Fruit fly (Drosophila melanogaster) whole organism, embryonic: ENCODE data around the gene CG1213.

Experiments
- BtbVII ChIP-seq: fragments of 200-800 bp; sonication (Bioruptor generic); optimal IDR thresholded peaks from 3 replicates; lab custom pipeline; 2017; ENCODE audit warnings: missing biosample characterization, mild to moderate bottlenecking, missing genetic modification characterization
- CG10366 ChIP-seq: fragments of 200-800 bp; sonication (Bioruptor generic); IDR thresholded peaks from 2 replicates; pipeline ENCODE4 v1.3.6; 2022; ENCODE audit warnings: missing biosample characterization, missing genetic modification characterization
- CG11093 ChIP-seq: fragments of 200-800 bp; sonication (Bioruptor generic); IDR thresholded peaks from 3 replicates; pipeline ENCODE4 v1.3.6; 2022; ENCODE audit warnings: missing biosample characterization, missing genetic modification characterization
- CG11504 ChIP-seq: fragments of 200-800 bp; sonication (Bioruptor generic); optimal IDR thresholded peaks from 3 replicates; lab custom pipeline; 2019; ENCODE audit warnings: missing biosample characterization, mild to moderate bottlenecking, missing genetic modification characterization, moderate library complexity
- CG12236 ChIP-seq: fragments of 200-800 bp; sonication (Bioruptor generic); optimal IDR thresholded peaks from 2 replicates; lab custom pipeline; 2016; ENCODE audit warnings: missing biosample characterization, missing genetic modification characterization
- CG13123 ChIP-seq: fragments of 200-800 bp; sonication (Bioruptor generic); optimal IDR thresholded peaks from 2 replicates; lab custom pipeline; 2016; ENCODE audit warnings: missing biosample characterization, missing genetic modification characterization
- CG13775 ChIP-seq: fragments of 200-800 bp; sonication (Bioruptor generic); optimal IDR thresholded peaks from 3 replicates; lab custom pipeline; 2017; ENCODE audit warnings: missing biosample characterization, mild to moderate bottlenecking, missing genetic modification characterization
- CG1529 ChIP-seq: fragments of 200-800 bp; sonication (Bioruptor generic); optimal IDR thresholded peaks from 3 replicates; lab custom pipeline; 2018; ENCODE audit warnings: missing biosample characterization, missing genetic modification characterization
- CG1792 ChIP-seq: fragments of 200-800 bp; sonication (Bioruptor generic); optimal IDR thresholded peaks from 2 replicates; lab custom pipeline; 2016; ENCODE audit warnings: missing biosample characterization, missing genetic modification characterization
- CG18619 ChIP-seq: fragments of 200-800 bp; sonication (Bioruptor generic); optimal IDR thresholded peaks from 3 replicates; lab custom pipeline; 2017; ENCODE audit warnings: missing biosample characterization, mild to moderate bottlenecking, missing genetic modification characterization
- CG18764 ChIP-seq: fragments of 200-800 bp; sonication (Bioruptor generic); optimal IDR thresholded peaks from 3 replicates; lab custom pipeline; 2016; ENCODE audit warnings: missing biosample characterization, missing genetic modification characterization
- CG30403 ChIP-seq: fragments of 200-800 bp; sonication (Bioruptor generic); optimal IDR thresholded peaks from 3 replicates; lab custom pipeline; 2016; ENCODE audit warnings: missing biosample characterization, missing genetic modification characterization
- CG31224 ChIP-seq: fragments of 200-800 bp; sonication (Bioruptor generic); IDR thresholded peaks from 2 replicates; pipeline ENCODE4 v1.3.6; 2022; ENCODE audit warnings: missing biosample characterization, missing genetic modification characterization
- CG43689 ChIP-seq: fragments of 200-800 bp; sonication (Bioruptor generic); IDR thresholded peaks from 2 replicates; pipeline ENCODE4 v1.3.6; 2022; ENCODE audit warnings: missing biosample characterization, missing genetic modification characterization
- CG5953 ChIP-seq: fragments of 200-800 bp; sonication (Bioruptor generic); IDR thresholded peaks from 2 replicates; pipeline ENCODE4 v1.3.6; 2022; ENCODE audit warnings: missing biosample characterization, missing genetic modification characterization
- CG6175 ChIP-seq: fragments of 200-800 bp; sonication (Bioruptor generic); IDR thresholded peaks from 3 replicates; pipeline ENCODE4 v1.3.6; 2022; ENCODE audit warnings: missing biosample characterization, missing genetic modification characterization
- CG7357 ChIP-seq: fragments of 200-800 bp; sonication (Bioruptor generic); IDR thresholded peaks from 3 replicates; pipeline ENCODE4 v1.3.6; 2022; ENCODE audit warnings: missing biosample characterization, missing genetic modification characterization
- CG7963 ChIP-seq: fragments of 200-800 bp; sonication (Bioruptor generic); IDR thresholded peaks from 3 replicates; pipeline ENCODE4 v1.3.6; 2022; ENCODE audit warnings: missing biosample characterization, missing genetic modification characterization; ENCODE audit not compliant: partially characterized antibody
- CG8765 ChIP-seq: fragments of 200-800 bp; sonication (Bioruptor generic); IDR thresholded peaks from 2 replicates; pipeline ENCODE4 v1.3.6; 2022; ENCODE audit warnings: missing biosample characterization, missing genetic modification characterization
- CG8924 ChIP-seq: fragments of 200-800 bp; optimal IDR thresholded peaks from 3 replicates; lab custom pipeline; 2019; ENCODE audit warnings: missing biosample characterization, mild to moderate bottlenecking, missing genetic modification characterization, moderate library complexity
- CoRest ChIP-seq: fragments of 200-800 bp; sonication (Bioruptor generic); optimal IDR thresholded peaks from 3 replicates; lab custom pipeline; 2018; ENCODE audit warnings: missing biosample characterization, mild to moderate bottlenecking, missing genetic modification characterization, moderate library complexity
- D19B ChIP-seq: fragments of 200-800 bp; sonication (Bioruptor generic); optimal IDR thresholded peaks from 2 replicates; lab custom pipeline; 2017; ENCODE audit warnings: missing biosample characterization, mild to moderate bottlenecking, missing genetic modification characterization
- E2f2 ChIP-seq: fragments of 200-800 bp; sonication (Bioruptor generic); IDR thresholded peaks from 2 replicates; pipeline ENCODE4 v1.3.6; 2022; ENCODE audit warnings: missing biosample characterization, missing genetic modification characterization
- Eip74EF ChIP-seq, 2 experiments: fragments of 200-800 bp in 1 of 2; fragments of >200 bp in 1 of 2; sonication (Bioruptor generic) in 1 of 2; optimal IDR thresholded peaks; 2 replicates each; lab custom pipeline; 2017 to 2019; ENCODE audit warnings: missing biosample characterization in 2 of 2, missing genetic modification characterization in 2 of 2, mild to moderate bottlenecking in 1 of 2, moderate library complexity in 1 of 2
- Elba2 ChIP-seq: fragments of 200-800 bp; sonication (Bioruptor generic); optimal IDR thresholded peaks from 3 replicates; lab custom pipeline; 2016; ENCODE audit warnings: missing biosample characterization, missing genetic modification characterization
- Hr39 ChIP-seq: fragments of >200 bp; optimal IDR thresholded peaks from 2 replicates; lab custom pipeline; 2017
- Kr ChIP-seq: fragments of 200-800 bp; sonication (Bioruptor generic); optimal IDR thresholded peaks from 2 replicates; lab custom pipeline; 2017; ENCODE audit warnings: missing biosample characterization, mild to moderate bottlenecking, missing genetic modification characterization
- Lhr ChIP-seq: fragments of 200-800 bp; sonication (Bioruptor generic); optimal IDR thresholded peaks from 3 replicates; lab custom pipeline; 2017; ENCODE audit warnings: mild to moderate bottlenecking, missing biosample characterization, missing genetic modification reagents, missing genetic modification characterization
- Mes4 ChIP-seq: fragments of 200-800 bp; sonication (Bioruptor generic); optimal IDR thresholded peaks from 2 replicates; lab custom pipeline; 2016; ENCODE audit warnings: missing biosample characterization, missing genetic modification characterization
- NfI ChIP-seq: fragments of 200-800 bp; sonication (Bioruptor generic); optimal IDR thresholded peaks from 3 replicates; lab custom pipeline; 2018; ENCODE audit warnings: missing biosample characterization, mild to moderate bottlenecking, missing genetic modification characterization, moderate library complexity
- ac ChIP-seq: fragments of 200-800 bp; sonication (Bioruptor generic); optimal IDR thresholded peaks from 3 replicates; lab custom pipeline; 2017; ENCODE audit warnings: missing biosample characterization, mild to moderate bottlenecking, missing genetic modification characterization
- aop ChIP-seq: fragments of 200-800 bp; sonication (Bioruptor generic); IDR thresholded peaks from 2 replicates; pipeline ENCODE4 v1.3.6; 2022; ENCODE audit warnings: missing biosample characterization, missing genetic modification characterization
- ap ChIP-seq: fragments of 200-800 bp; sonication (Bioruptor generic); IDR thresholded peaks from 2 replicates; pipeline ENCODE4 v1.3.6; 2022; ENCODE audit warnings: missing biosample characterization, missing genetic modification characterization
- chif ChIP-seq, 2 experiments: fragments of 200-800 bp; sonication (Bioruptor generic); optimal IDR thresholded peaks; 3 replicates each; lab custom pipeline; 2016; ENCODE audit warnings: missing biosample characterization in 2 of 2, missing genetic modification characterization in 2 of 2
- dmrt99B ChIP-seq: fragments of 200-800 bp; sonication (Bioruptor generic); optimal IDR thresholded peaks from 2 replicates; lab custom pipeline; 2018; ENCODE audit warnings: missing biosample characterization, mild to moderate bottlenecking, missing genetic modification characterization, moderate library complexity
- ewg ChIP-seq: fragments of 200-800 bp; sonication (Bioruptor generic); optimal IDR thresholded peaks from 3 replicates; lab custom pipeline; 2017; ENCODE audit warnings: mild to moderate bottlenecking, missing biosample characterization, missing genetic modification reagents, missing genetic modification characterization
- gsb ChIP-seq: fragments of 200-800 bp; sonication (Bioruptor generic); IDR thresholded peaks from 2 replicates; pipeline ENCODE4 v1.3.6; 2022; ENCODE audit warnings: missing biosample characterization, missing genetic modification characterization
- hkb ChIP-seq, 2 experiments: fragments of 200-800 bp in 1 of 2; fragments of >200 bp in 1 of 2; sonication (Bioruptor generic) in 1 of 2; IDR thresholded peaks in 1 of 2; optimal IDR thresholded peaks in 1 of 2; 2 replicates each; pipeline versions ENCODE4 v1.3.6 to Lab custom; 2017 to 2022; ENCODE audit warnings: missing biosample characterization in 1 of 2, missing genetic modification characterization in 1 of 2
- ind ChIP-seq: fragments of 200-800 bp; sonication (Bioruptor generic); optimal IDR thresholded peaks from 3 replicates; lab custom pipeline; 2016; ENCODE audit warnings: missing biosample characterization, missing genetic modification characterization
- insv ChIP-seq, 2 experiments: fragments of 200-800 bp; sonication (Bioruptor generic); optimal IDR thresholded peaks; 3 replicates each; lab custom pipeline; 2016 to 2018; ENCODE audit warnings: missing biosample characterization in 2 of 2, missing genetic modification characterization in 2 of 2
- jigr1 ChIP-seq: fragments of 200-800 bp; sonication (Bioruptor generic); IDR thresholded peaks from 3 replicates; pipeline ENCODE4 v1.3.6; 2022; ENCODE audit warnings: missing biosample characterization, missing genetic modification characterization
- jumu ChIP-seq: fragments of 200-800 bp; sonication (Bioruptor generic); optimal IDR thresholded peaks from 3 replicates; lab custom pipeline; 2016; ENCODE audit warnings: missing biosample characterization, missing genetic modification characterization
- ken ChIP-seq: fragments of 200-800 bp; sonication (Bioruptor generic); IDR thresholded peaks from 3 replicates; pipeline ENCODE4 v1.3.6; 2022; ENCODE audit warnings: missing biosample characterization, missing genetic modification characterization
- lab ChIP-seq: fragments of 200-800 bp; sonication (Bioruptor generic); optimal IDR thresholded peaks from 3 replicates; lab custom pipeline; 2017; ENCODE audit warnings: missing biosample characterization, missing genetic modification characterization, mild to moderate bottlenecking, moderate library complexity, missing genetic modification reagents
- nerfin-1 ChIP-seq: fragments of 200-800 bp; sonication (Bioruptor generic); optimal IDR thresholded peaks from 3 replicates; lab custom pipeline; 2019; ENCODE audit warnings: missing biosample characterization, mild to moderate bottlenecking, missing genetic modification characterization, moderate library complexity
- nom ChIP-seq: fragments of 200-800 bp; sonication (Bioruptor generic); optimal IDR thresholded peaks from 2 replicates; lab custom pipeline; 2017; ENCODE audit warnings: missing biosample characterization, missing genetic modification characterization, mild to moderate bottlenecking, moderate library complexity, missing genetic modification reagents
- pb ChIP-seq: fragments of 200-800 bp; sonication (Bioruptor generic); optimal IDR thresholded peaks from 3 replicates; lab custom pipeline; 2016; ENCODE audit warnings: missing biosample characterization, missing genetic modification characterization
- phol ChIP-seq: fragments of 200-800 bp; sonication (Bioruptor generic); optimal IDR thresholded peaks from 3 replicates; lab custom pipeline; 2018; ENCODE audit warnings: missing biosample characterization, mild to moderate bottlenecking, missing genetic modification characterization, moderate library complexity
- scrt ChIP-seq: fragments of 200-800 bp; sonication (Bioruptor generic); optimal IDR thresholded peaks from 2 replicates; lab custom pipeline; 2018; ENCODE audit warnings: missing biosample characterization, mild to moderate bottlenecking, missing genetic modification characterization, moderate library complexity
- slou ChIP-seq: fragments of 200-800 bp; sonication (Bioruptor generic); optimal IDR thresholded peaks from 3 replicates; lab custom pipeline; 2016; ENCODE audit warnings: missing biosample characterization, missing genetic modification characterization
- stwl ChIP-seq: fragments of 200-800 bp; sonication (Bioruptor generic); optimal IDR thresholded peaks from 3 replicates; lab custom pipeline; 2018; ENCODE audit warnings: missing biosample characterization, mild to moderate bottlenecking, missing genetic modification characterization, moderate library complexity

The CG1213 gene

DNA sequence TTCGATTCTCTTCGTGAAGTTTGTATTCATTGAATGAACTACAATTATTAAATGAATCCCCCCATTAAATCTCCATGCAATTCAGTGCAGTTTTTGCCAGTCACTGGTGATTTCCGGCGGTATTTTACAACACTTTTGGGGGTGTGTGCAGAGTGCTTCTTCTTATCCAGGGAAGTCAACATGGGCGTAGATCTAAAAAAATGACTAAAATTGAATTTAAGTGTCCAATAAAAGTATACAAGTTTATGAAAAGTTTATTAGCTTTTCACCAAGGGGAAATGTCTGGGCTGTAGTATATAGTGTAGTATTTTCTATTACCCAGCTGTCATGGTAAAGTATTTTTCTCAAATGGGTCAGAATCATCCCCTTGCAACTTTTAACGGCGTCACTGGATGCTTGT is 49.5 kb upstream of the CG1213 start, which contains the start of gene Hpf1 (continued):
- peak; percentile 97 for TF ChIP-seq CG1792
- peak; percentile 97 for TF ChIP-seq pb (GFP tag; lab: Kevin White, UChicago)
- peak; percentile 94 for TF ChIP-seq CG6175 (GFP tag; lab: Robert Waterston, UW)
- peak; percentile 98 for TF ChIP-seq dmrt99B (tag; lab: Kevin White, UChicago)
- TF ChIP-seq CG8765 (GFP tag; lab: Robert Waterston, UW): peak; percentile 94
- TF ChIP-seq scrt (GFP tag; lab: Kevin White, UChicago): peak; percentile 93
- peak; percentile 98 for TF ChIP-seq CG8924
- peak; percentile 97 for TF ChIP-seq CG11504
- peak; percentile 96 for TF ChIP-seq nom (GFP tag; lab: Kevin White, UChicago)
- peak; percentile 99 for TF ChIP-seq CoRest (tag; lab: Kevin White, UChicago)
- peak; percentile 99 for TF ChIP-seq lab (GFP tag; lab: Kevin White, UChicago)
- peak; percentile 97 for TF ChIP-seq Mes4
- TF ChIP-seq insv (GFP tag; optimal IDR thresholded peaks at IDR 0.05; lab: Kevin White, UChicago): peak; percentile 58 to 81
- TF ChIP-seq E2f2: peak; percentile 86
- TF ChIP-seq ken (GFP tag; lab: Robert Waterston, UW): peak; percentile 97
- peak; percentile 99 for TF ChIP-seq CG30403 (GFP tag; lab: Kevin White, UChicago)
- TF ChIP-seq ac (GFP tag; lab: Kevin White, UChicago): peak; percentile 86
- TF ChIP-seq CG11093: peak; percentile 98
- peak; percentile 94 for TF ChIP-seq CG7357 (GFP tag; lab: Robert Waterston, UW)
- peak; percentile 93 for TF ChIP-seq Lhr (GFP tag; lab: Kevin White, UChicago)
- TF ChIP-seq BtbVII (GFP tag; lab: Kevin White, UChicago): peak; percentile 98
- TF ChIP-seq hkb (optimal IDR thresholded peaks at IDR 0.05; lab: Kevin White, UChicago): no peak
- TF ChIP-seq hkb (GFP tag; IDR thresholded peaks at IDR 0.05; lab: Robert Waterston, UW): peak; percentile 98
- TF ChIP-seq CG43689 (GFP tag; lab: Robert Waterston, UW): peak; percentile 94
- peak; percentile 97 for TF ChIP-seq CG18764 (GFP tag; lab: Kevin White, UChicago)
- TF ChIP-seq aop: peak; percentile 91
- TF ChIP-seq CG10366 (GFP tag; lab: Robert Waterston, UW): peak; percentile 97
- TF ChIP-seq NfI (GFP tag; lab: Kevin White, UChicago): peak; percentile 98
- peak; percentile 93 for TF ChIP-seq CG5953
- TF ChIP-seq D19B: peak; percentile 95
- peak; percentile 99 for TF ChIP-seq ind (GFP tag; lab: Kevin White, UChicago)
- TF ChIP-seq ap: peak; percentile 95
- TF ChIP-seq CG12236 (GFP tag; lab: Kevin White, UChicago): peak; percentile 98
- peak; percentile 96 for TF ChIP-seq nerfin-1
- peak; percentile 78 for TF ChIP-seq Elba2 (GFP tag; lab: Kevin White, UChicago)
- peak; percentile 86 for TF ChIP-seq stwl (tag; lab: Kevin White, UChicago)
- peak; percentile 98 for TF ChIP-seq phol (tag; lab: Kevin White, UChicago)
- TF ChIP-seq CG13775 (GFP tag; lab: Kevin White, UChicago): peak; percentile 98
- TF ChIP-seq CG7963 (GFP tag; lab: Robert Waterston, UW): no peak
- TF ChIP-seq Kr (GFP tag; lab: Kevin White, UChicago): peak; percentile 4
- peak; percentile 98 for TF ChIP-seq chif (GFP tag; optimal IDR thresholded peaks at IDR 0.05; lab: Kevin White, UChicago)
- TF ChIP-seq CG1529 (GFP tag; lab: Kevin White, UChicago): peak; percentile 94
- peak; percentile 95 for TF ChIP-seq jigr1 (GFP tag; lab: Robert Waterston, UW)
- TF ChIP-seq CG31224 (GFP tag; lab: Robert Waterston, UW): peak; percentile 95
- TF ChIP-seq Eip74EF (GFP tag; optimal IDR thresholded peaks at IDR 0.05; lab: Kevin White, UChicago): peak in 1 of 2 experiments; percentile 97
- peak; percentile 98 for TF ChIP-seq CG18619 (GFP tag; lab: Kevin White, UChicago)
- peak; percentile 98 for TF ChIP-seq jumu (GFP tag; lab: Kevin White, UChicago)
- TF ChIP-seq Hr39: no peak
- TF ChIP-seq slou (GFP tag; lab: Kevin White, UChicago): peak; percentile 96
- peak; percentile 96 for TF ChIP-seq gsb
- peak; percentile 95 for TF ChIP-seq CG13123 (GFP tag; lab: Kevin White, UChicago)
- TF ChIP-seq ewg: peak; percentile 93
